Fruit fly (Drosophila melanogaster) whole organism, embryonic: ENCODE measurements around the gene CecB.

ENCODE experiments used
- ATbp ChIP-seq: fragments of 200-800 bp; sonication (Bioruptor generic); optimal IDR thresholded peaks from 2 replicates; lab custom pipeline; 2017; ENCODE audit warnings: missing biosample characterization, mild to moderate bottlenecking, missing genetic modification characterization, missing genetic modification reagents
- Atf-2 ChIP-seq: fragments of 200-800 bp; sonication (Bioruptor generic); optimal IDR thresholded peaks from 2 replicates; lab custom pipeline; 2016; ENCODE audit warnings: missing biosample characterization, missing genetic modification characterization
- Atf6 ChIP-seq: fragments of 200-800 bp; sonication (Bioruptor generic); IDR thresholded peaks from 2 replicates; pipeline ENCODE4 v1.3.6; 2022; ENCODE audit warnings: missing biosample characterization, missing genetic modification characterization
- Bgb ChIP-seq: fragments of 200-800 bp; sonication (Bioruptor generic); IDR thresholded peaks from 2 replicates; pipeline ENCODE4 v1.3.6; 2022; ENCODE audit warnings: missing biosample characterization, missing genetic modification characterization; ENCODE audit not compliant: partially characterized antibody
- CG11093 ChIP-seq: fragments of 200-800 bp; sonication (Bioruptor generic); IDR thresholded peaks from 3 replicates; pipeline ENCODE4 v1.3.6; 2022; ENCODE audit warnings: missing biosample characterization, missing genetic modification characterization
- CG11247 ChIP-seq: fragments of 200-800 bp; sonication (Bioruptor generic); IDR thresholded peaks from 2 replicates; pipeline ENCODE4 v1.3.6; 2022; ENCODE audit warnings: missing biosample characterization, missing genetic modification characterization
- CG11504 ChIP-seq: fragments of 200-800 bp; sonication (Bioruptor generic); optimal IDR thresholded peaks from 3 replicates; lab custom pipeline; 2019; ENCODE audit warnings: missing biosample characterization, mild to moderate bottlenecking, missing genetic modification characterization, moderate library complexity
- CG11723 ChIP-seq: fragments of 200-800 bp; sonication (Bioruptor generic); optimal IDR thresholded peaks from 2 replicates; lab custom pipeline; 2017; ENCODE audit warnings: missing biosample characterization, mild to moderate bottlenecking, missing genetic modification characterization
- CG14014 ChIP-seq: fragments of 200-800 bp; sonication (Bioruptor generic); IDR thresholded peaks from 2 replicates; pipeline ENCODE4 v1.3.6; 2022; ENCODE audit warnings: missing biosample characterization, missing genetic modification characterization
- CG17361 ChIP-seq: fragments of 200-800 bp; sonication (Bioruptor generic); IDR thresholded peaks from 3 replicates; pipeline ENCODE4 v1.3.6; 2022; ENCODE audit warnings: missing biosample characterization, missing genetic modification characterization
- CG17612 ChIP-seq: fragments of 200-800 bp; sonication (Bioruptor generic); IDR thresholded peaks from 2 replicates; pipeline ENCODE4 v1.3.6; 2022; ENCODE audit warnings: missing biosample characterization, missing genetic modification characterization
- CG17912 ChIP-seq: fragments of 200-800 bp; sonication (Bioruptor generic); optimal IDR thresholded peaks from 2 replicates; lab custom pipeline; 2018; ENCODE audit warnings: missing biosample characterization, mild to moderate bottlenecking, missing genetic modification characterization
- CG2678 ChIP-seq: fragments of 200-800 bp; sonication (Bioruptor generic); optimal IDR thresholded peaks from 3 replicates; lab custom pipeline; 2019; ENCODE audit warnings: missing biosample characterization, mild to moderate bottlenecking, missing genetic modification characterization, moderate library complexity
- CG30431 ChIP-seq: fragments of 200-800 bp; sonication (Bioruptor generic); optimal IDR thresholded peaks from 2 replicates; lab custom pipeline; 2017; ENCODE audit warnings: missing biosample characterization, missing genetic modification characterization
- CG31441 ChIP-seq: fragments of 200-800 bp; sonication (Bioruptor generic); IDR thresholded peaks from 2 replicates; pipeline ENCODE4 v1.3.6; 2022; ENCODE audit warnings: missing biosample characterization, missing genetic modification characterization
- CG3847 ChIP-seq: fragments of 200-800 bp; sonication (Bioruptor generic); IDR thresholded peaks from 2 replicates; pipeline ENCODE4 v1.3.6; 2022; ENCODE audit warnings: missing biosample characterization, missing genetic modification characterization
- CG4854 ChIP-seq: fragments of 200-800 bp; sonication (Bioruptor generic); optimal IDR thresholded peaks from 2 replicates; lab custom pipeline; 2016; ENCODE audit warnings: missing biosample characterization, missing genetic modification characterization, inconsistent platforms
- CG6175 ChIP-seq: fragments of 200-800 bp; sonication (Bioruptor generic); IDR thresholded peaks from 3 replicates; pipeline ENCODE4 v1.3.6; 2022; ENCODE audit warnings: missing biosample characterization, missing genetic modification characterization
- CG6654 ChIP-seq: fragments of 200-800 bp; sonication (Bioruptor generic); optimal IDR thresholded peaks from 2 replicates; lab custom pipeline; 2017; ENCODE audit warnings: missing biosample characterization, mild to moderate bottlenecking, missing genetic modification characterization
- CG8089 ChIP-seq: fragments of 200-800 bp; sonication (Bioruptor generic); optimal IDR thresholded peaks from 3 replicates; lab custom pipeline; 2016; ENCODE audit warnings: missing biosample characterization, missing genetic modification characterization
- CG8359 ChIP-seq: fragments of 200-800 bp; sonication (Bioruptor generic); optimal IDR thresholded peaks from 2 replicates; lab custom pipeline; 2017; ENCODE audit warnings: missing biosample characterization, mild to moderate bottlenecking, missing genetic modification characterization, borderline replicate concordance
- CG9817 ChIP-seq: fragments of 200-800 bp; sonication (Bioruptor generic); optimal IDR thresholded peaks from 2 replicates; lab custom pipeline; 2018; ENCODE audit warnings: missing biosample characterization, mild to moderate bottlenecking, missing genetic modification characterization, moderate library complexity
- Doc2 ChIP-seq: fragments of 200-800 bp; sonication (Bioruptor generic); IDR thresholded peaks from 2 replicates; pipeline ENCODE4 v1.3.6; 2022; ENCODE audit warnings: missing biosample characterization, missing genetic modification characterization
- Drgx ChIP-seq: fragments of 200-800 bp; sonication (Bioruptor generic); IDR thresholded peaks from 2 replicates; pipeline ENCODE4 v1.3.6; 2022; ENCODE audit warnings: missing biosample characterization, missing genetic modification characterization
- E2f1 ChIP-seq: fragments of 200-800 bp; sonication (Bioruptor generic); IDR thresholded peaks from 2 replicates; pipeline ENCODE4 v1.3.6; 2022; ENCODE audit warnings: missing biosample characterization, missing genetic modification characterization
- E2f2 ChIP-seq: fragments of 200-800 bp; sonication (Bioruptor generic); IDR thresholded peaks from 2 replicates; pipeline ENCODE4 v1.3.6; 2022; ENCODE audit warnings: missing biosample characterization, missing genetic modification characterization
- Ets65A ChIP-seq: fragments of 200-800 bp; sonication (Bioruptor generic); peaks from one replicate; lab custom pipeline; 2016; ENCODE audit warnings: missing biosample characterization, missing genetic modification characterization
- Ets97D ChIP-seq: fragments of 200-800 bp; sonication (Bioruptor generic); optimal IDR thresholded peaks from 3 replicates; lab custom pipeline; 2016; ENCODE audit warnings: missing biosample characterization, missing genetic modification characterization
- Fer3 ChIP-seq: fragments of 200-800 bp; sonication (Bioruptor generic); optimal IDR thresholded peaks from 2 replicates; lab custom pipeline; 2018; ENCODE audit warnings: missing biosample characterization, mild to moderate bottlenecking, missing genetic modification characterization, moderate library complexity
- H2.0 ChIP-seq: fragments of 200-800 bp; sonication (Bioruptor generic); IDR thresholded peaks from 2 replicates; pipeline ENCODE4 v1.3.6; 2022; ENCODE audit warnings: missing biosample characterization, missing genetic modification characterization
- HHEX ChIP-seq: fragments of 200-800 bp; sonication (Bioruptor generic); optimal IDR thresholded peaks from 3 replicates; lab custom pipeline; 2017; ENCODE audit warnings: missing biosample characterization, mild to moderate bottlenecking, missing genetic modification characterization, missing genetic modification reagents
- HmgD ChIP-seq: fragments of 200-800 bp; sonication (Bioruptor generic); optimal IDR thresholded peaks from 3 replicates; lab custom pipeline; 2016; ENCODE audit warnings: missing biosample characterization, missing genetic modification characterization
- Lhr ChIP-seq: fragments of 200-800 bp; sonication (Bioruptor generic); optimal IDR thresholded peaks from 3 replicates; lab custom pipeline; 2017; ENCODE audit warnings: mild to moderate bottlenecking, missing biosample characterization, missing genetic modification reagents, missing genetic modification characterization
- Nf-YA ChIP-seq: fragments of 200-800 bp; sonication (Bioruptor generic); IDR thresholded peaks from 2 replicates; pipeline ENCODE4 v1.3.6; 2022; ENCODE audit warnings: missing biosample characterization, missing genetic modification characterization
- Sry-δ ChIP-seq: fragments of 200-800 bp; sonication (Bioruptor generic); optimal IDR thresholded peaks from 2 replicates; lab custom pipeline; 2016; ENCODE audit warnings: missing biosample characterization, missing genetic modification characterization
- br ChIP-seq: fragments of >200 bp; optimal IDR thresholded peaks from 2 replicates; lab custom pipeline; 2017
- cg ChIP-seq: fragments of 200-800 bp; sonication (Bioruptor generic); optimal IDR thresholded peaks from 3 replicates; lab custom pipeline; 2019; ENCODE audit warnings: missing biosample characterization, mild to moderate bottlenecking, missing genetic modification characterization, moderate library complexity
- chinmo ChIP-seq: fragments of 200-800 bp; sonication (Bioruptor generic); IDR thresholded peaks from 4 replicates; pipeline ENCODE4 v1.3.6; 2022; ENCODE audit warnings: missing biosample characterization, missing genetic modification characterization; ENCODE audit not compliant: partially characterized antibody
- dm ChIP-seq: fragments of 200-800 bp; sonication (Bioruptor generic); optimal IDR thresholded peaks from 3 replicates; lab custom pipeline; 2016; ENCODE audit warnings: missing biosample characterization, missing genetic modification characterization
- en ChIP-seq: fragments of 200-800 bp; sonication (Bioruptor generic); optimal IDR thresholded peaks from 2 replicates; lab custom pipeline; 2016; ENCODE audit warnings: missing biosample characterization, missing genetic modification characterization
- fd102C ChIP-seq: fragments of 200-800 bp; sonication (Bioruptor generic); optimal IDR thresholded peaks from 2 replicates; lab custom pipeline; 2018; ENCODE audit warnings: missing biosample characterization, mild to moderate bottlenecking, missing genetic modification characterization, moderate library complexity
- hth ChIP-seq: fragments of >200 bp; optimal IDR thresholded peaks from 2 replicates; lab custom pipeline; 2017; ENCODE audit warnings: inconsistent platforms
- ind ChIP-seq: fragments of 200-800 bp; sonication (Bioruptor generic); optimal IDR thresholded peaks from 3 replicates; lab custom pipeline; 2016; ENCODE audit warnings: missing biosample characterization, missing genetic modification characterization
- otp ChIP-seq: fragments of 200-800 bp; sonication (Bioruptor generic); IDR thresholded peaks from 3 replicates; pipeline ENCODE4, ENCODE4 v1.3.6; 2022; ENCODE audit warnings: missing biosample characterization, missing genetic modification characterization
- pan ChIP-seq, 4 experiments: fragments of >200 bp in 3 of 4; fragments of 200-800 bp in 1 of 4; sonication (Bioruptor generic) in 1 of 4; optimal IDR thresholded peaks in 3 of 4; IDR thresholded peaks in 1 of 4; 2 replicates each; pipeline versions ENCODE4 v1.3.6 to Lab custom; 2017 to 2022; ENCODE audit warnings: missing biosample characterization in 2 of 4, missing genetic modification characterization in 2 of 4, mixed read lengths in 1 of 4
- sens ChIP-seq: fragments of 200-800 bp; sonication (Bioruptor generic); peaks from one replicate; lab custom pipeline; 2016; ENCODE audit warnings: missing biosample characterization, missing genetic modification characterization
- stwl ChIP-seq: fragments of 200-800 bp; sonication (Bioruptor generic); optimal IDR thresholded peaks from 3 replicates; lab custom pipeline; 2018; ENCODE audit warnings: missing biosample characterization, mild to moderate bottlenecking, missing genetic modification characterization, moderate library complexity
- tll ChIP-seq, 2 experiments: fragments of 200-800 bp in 1 of 2; fragments of >200 bp in 1 of 2; sonication (Bioruptor generic) in 1 of 2; optimal IDR thresholded peaks; 2 replicates each; lab custom pipeline; 2017 to 2019; ENCODE audit warnings: missing biosample characterization in 2 of 2, missing genetic modification characterization in 2 of 2, mild to moderate bottlenecking in 1 of 2, moderate library complexity in 1 of 2
- trem ChIP-seq: fragments of 200-800 bp; optimal IDR thresholded peaks from 3 replicates; lab custom pipeline; 2019; ENCODE audit warnings: missing biosample characterization, mild to moderate bottlenecking, missing genetic modification characterization, moderate library complexity
- twi ChIP-seq: fragments of 200-800 bp; optimal IDR thresholded peaks from 2 replicates; lab custom pipeline; 2019; ENCODE audit warnings: missing biosample characterization, mild to moderate bottlenecking, missing genetic modification characterization, moderate library complexity
- usp ChIP-seq: fragments of >200 bp; optimal IDR thresholded peaks from 2 replicates; lab custom pipeline; 2017; ENCODE audit warnings: missing biosample characterization, missing genetic modification characterization
- wdn ChIP-seq: fragments of 200-800 bp; sonication (Bioruptor generic); IDR thresholded peaks from 2 replicates; pipeline ENCODE4 v1.3.6; 2022; ENCODE audit warnings: missing biosample characterization, missing genetic modification characterization

Gene CecB

dm6 chr3R:30235253-30235652, 21.7 kb upstream of the CecB start (continued):
- TF ChIP-seq Fer3 (tag; lab: Kevin White, UChicago) (peak; percentile 24), E2f2 (GFP tag; lab: Robert Waterston, UW) (peak; percentile 29; the same call in 1 of the 2 replicates), CG6175 (GFP tag; lab: Robert Waterston, UW) (no peak), CG6654 (GFP tag; lab: Kevin White, UChicago) (no peak), Atf-2 (no peak), CG11723 (no peak), CG2678 (peak; percentile 64), cg (GFP tag; lab: Kevin White, UChicago) (no peak), HmgD (GFP tag; lab: Kevin White, UChicago) (no peak), trem (tag; lab: Kevin White, UChicago) (no peak), CG8089 (GFP tag; lab: Kevin White, UChicago) (no peak), usp (GFP tag; lab: Kevin White, UChicago) (no peak), H2.0 (0 out of 2 replicates have a peak, but pooled peaks have one; percentile 17), E2f1 (GFP tag; lab: Robert Waterston, UW) (0 out of 2 replicates have a peak, but pooled peaks have one; percentile 30), Doc2 (GFP tag; lab: Robert Waterston, UW) (no peak), Nf-YA (GFP tag; lab: Robert Waterston, UW) (no peak), CG17612 (GFP tag; lab: Robert Waterston, UW) (no peak), CG9817 (tag; lab: Kevin White, UChicago) (peak; percentile 1), stwl (tag; lab: Kevin White, UChicago) (no peak), Ets97D (no peak), Bgb (GFP tag; lab: Robert Waterston, UW) (no peak), chinmo (GFP tag; lab: Robert Waterston, UW) (no peak), CG14014 (GFP tag; lab: Robert Waterston, UW) (peak; percentile 23; the same call in 1 of the 2 replicates), CG4854 (GFP tag; lab: Kevin White, UChicago) (no peak), Drgx (no peak), br (lab: Kevin White, UChicago) (no peak), Ets65A (GFP tag; lab: Kevin White, UChicago) (no peak), dm (no peak), CG17912 (no peak), CG31441 (GFP tag; lab: Robert Waterston, UW) (no peak), CG17361 (no peak), pan (optimal IDR thresholded peaks at IDR 0.05; lab: Kevin White, UChicago) (no peak), pan (GFP tag; optimal IDR thresholded peaks at IDR 0.05 in 1 of 2, IDR thresholded peaks at IDR 0.05 in 1 of 2) (no peak), CG11504 (tag; lab: Kevin White, UChicago) (peak; percentile 71), fd102C (GFP tag; lab: Kevin White, UChicago) (no peak), ind (peak; percentile 8), ATbp (peak; percentile 31), twi (no peak), CG11093 (GFP tag; lab: Robert Waterston, UW) (no peak), en (GFP tag; lab: Kevin White, UChicago) (no peak), hth (lab: Kevin White, UChicago) (no peak), CG8359 (GFP tag; lab: Kevin White, UChicago) (no peak), Atf6 (GFP tag; lab: Robert Waterston, UW) (peak; percentile 43; the same call in 1 of the 2 replicates), wdn (GFP tag; lab: Robert Waterston, UW) (no peak), CG3847 (GFP tag; lab: Robert Waterston, UW) (no peak), sens (GFP tag; lab: Kevin White, UChicago) (peak; percentile 84), Lhr (GFP tag; lab: Kevin White, UChicago) (no peak), tll (GFP tag; optimal IDR thresholded peaks at IDR 0.05; lab: Kevin White, UChicago) (no peak), CG11247 (GFP tag; lab: Robert Waterston, UW) (no peak), Sry-δ (GFP tag; lab: Kevin White, UChicago) (no peak), HHEX (GFP tag; lab: Kevin White, UChicago) (peak; percentile 17), CG30431 (GFP tag; lab: Kevin White, UChicago) (no peak), otp (GFP tag; lab: Robert Waterston, UW) (0 out of 3 replicates have a peak, but pooled peaks have one; percentile 7)
